Worm (Caenorhabditis elegans): ENCODE results near the gene fbxb-91.

DNA sequence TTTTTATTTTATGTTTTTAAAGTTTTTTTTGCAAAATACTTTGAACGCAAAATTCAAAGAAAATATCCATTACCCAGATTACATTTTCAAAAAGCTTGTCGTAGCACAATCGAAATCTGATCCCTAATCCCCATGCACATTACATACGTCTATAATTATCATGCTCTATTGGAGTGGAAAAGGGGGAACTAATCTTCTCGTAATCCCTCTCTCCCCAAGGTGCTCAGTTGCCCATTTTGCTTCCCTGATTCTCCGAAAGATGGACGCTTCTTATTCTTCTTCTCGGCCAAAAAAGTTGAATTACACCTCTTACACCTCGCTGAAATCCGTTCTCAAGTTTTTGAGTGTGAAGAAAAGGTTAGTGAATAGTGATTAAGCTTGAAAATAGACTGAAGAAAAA, 39.5 kb downstream of the fbxb-91 start, which contains the start of gene fbxc-53:
- no peak for TF ChIP-seq ztf-23 (GFP tag; IDR thresholded peaks at IDR 0.05)
- no peak for TF ChIP-seq ztf-29 (GFP tag; IDR thresholded peaks at IDR 0.05)
- no peak for TF ChIP-seq tab-1 (GFP tag; IDR thresholded peaks at IDR 0.05)
- no peak for TF ChIP-seq T22C8.4 (GFP tag; IDR thresholded peaks at IDR 0.05)

All from whole organism, midembryonic.